Worm (Caenorhabditis elegans): Measurements from ENCODE around the gene str-18.

The str-18 gene

DNA sequence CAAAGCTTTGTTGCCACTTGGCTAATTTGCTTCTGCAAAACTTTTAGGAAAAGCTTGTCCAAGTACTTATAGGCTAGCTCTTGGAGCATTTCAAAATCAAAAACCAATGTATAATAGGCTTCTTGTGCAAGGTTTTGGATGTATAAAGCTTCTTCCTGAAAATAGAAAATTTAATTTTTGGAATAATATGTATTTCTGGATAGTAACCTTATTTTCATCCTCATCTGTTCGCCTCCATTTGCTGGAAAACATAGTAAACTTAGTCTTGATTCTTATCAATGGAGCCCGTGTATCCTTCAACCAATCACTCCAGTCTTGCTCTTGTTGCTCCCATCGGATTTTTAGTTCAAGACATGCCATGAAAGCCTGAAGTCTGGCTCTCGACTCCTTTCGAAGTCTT is 25.1 kb downstream of the str-18 start, which contains the start of gene Y6E2A.4:
Gene Y6E2A.4, minus strand, starts transcription at position 101 of the 400 bp plus-strand sequence.
- TF ChIP-seq drap-1 (GFP tag; optimal IDR thresholded peaks at IDR 0.05) (no peak), nhr-28 (tag; optimal IDR thresholded peaks at IDR 0.05) (no peak), nhr-2 (tag; optimal IDR thresholded peaks at IDR 0.05) (no peak), ceh-83 (GFP tag; optimal IDR thresholded peaks at IDR 0.05) (no peak)

- TF ChIP-seq sptf-1 (tag; optimal IDR thresholded peaks at IDR 0.05) = no peak
These were observed 26.1 kb downstream of the str-18 start for ce11 chrV:15715636-15716035.

DNA sequence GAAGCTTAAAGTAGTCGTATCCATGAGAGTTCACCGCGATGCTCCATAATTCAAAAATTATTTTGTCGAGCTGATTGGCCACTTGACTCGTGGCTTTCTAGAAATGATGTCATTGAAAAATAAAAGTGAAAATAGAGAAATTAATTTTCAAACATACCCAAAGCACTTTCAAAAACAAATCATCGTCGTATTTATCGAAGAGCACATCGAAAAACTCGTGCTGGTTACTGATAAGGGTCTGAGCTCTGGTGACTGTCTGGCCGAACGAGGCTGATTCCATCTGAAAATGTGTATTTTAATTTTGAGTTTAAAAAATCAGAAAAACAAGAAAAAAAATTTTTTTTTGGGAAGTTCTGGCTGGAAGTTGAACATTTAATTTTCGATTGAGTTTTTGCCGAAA is 29.4 kb downstream of the str-18 start:
- no peak for TF ChIP-seq M03D4.4 (tag; optimal IDR thresholded peaks at IDR 0.05)
- TF ChIP-seq nhr-237 (tag; optimal IDR thresholded peaks at IDR 0.05) = no peak

DNA sequence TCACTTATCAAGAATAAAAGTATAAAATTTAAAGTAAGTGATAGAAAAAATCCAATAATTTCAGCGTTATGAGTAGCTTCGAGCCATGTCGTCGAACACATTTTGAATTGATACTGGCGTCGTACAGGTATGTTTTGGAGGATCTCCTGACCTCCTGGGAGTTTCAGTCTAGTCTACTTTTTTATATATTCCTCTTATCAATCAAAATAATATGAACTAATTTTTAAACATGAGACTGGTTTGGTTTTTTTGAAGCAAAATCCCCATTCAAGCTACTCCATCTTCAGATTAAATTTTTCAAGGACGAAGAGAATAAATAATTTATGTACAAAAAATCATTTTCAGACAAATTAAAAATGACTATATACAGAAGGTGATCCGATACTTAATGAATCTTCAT is 29.9 kb downstream of the str-18 start, which contains the start of gene str-101:
Gene str-101, minus strand, starts transcription at position 101 of the 400 bp plus-strand sequence.
- no peak for TF ChIP-seq blmp-1 (tag; optimal IDR thresholded peaks at IDR 0.05)
- no peak for TF ChIP-seq ztf-11 (tag; optimal IDR thresholded peaks at IDR 0.05)
- TF ChIP-seq ceh-39 (tag; optimal IDR thresholded peaks at IDR 0.05) = no peak
- no peak for TF ChIP-seq mab-5 (tag; optimal IDR thresholded peaks at IDR 0.05)

DNA sequence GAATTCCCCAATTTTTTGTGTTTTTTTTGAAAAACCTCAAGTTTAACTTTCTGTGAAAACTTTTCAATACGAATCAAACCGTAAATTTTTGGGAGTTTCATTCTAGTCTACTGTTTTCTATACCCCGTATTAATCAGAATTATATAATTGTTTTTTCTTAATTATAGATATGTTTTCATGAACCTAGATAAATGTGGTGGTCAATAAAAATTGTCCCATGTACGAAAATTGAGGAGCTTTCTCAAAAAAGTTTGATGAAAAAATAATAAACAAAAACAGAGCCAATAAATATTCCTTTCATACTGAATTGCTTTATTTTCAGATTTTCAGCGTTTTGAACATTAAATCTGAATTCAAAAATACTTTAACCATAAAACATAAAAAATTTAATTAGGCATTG is 31.4 kb downstream of the str-18 start, which contains the start of gene Y6E2A.1:
Gene Y6E2A.1, minus strand, starts transcription at position 101 of the 400 bp plus-strand sequence.
- TF ChIP-seq mep-1 (tag; optimal IDR thresholded peaks at IDR 0.05) (no peak), M03D4.4 (tag; optimal IDR thresholded peaks at IDR 0.05) (no peak), pha-4 (tag; optimal IDR thresholded peaks at IDR 0.05) (no peak), lin-13 (tag; optimal IDR thresholded peaks at IDR 0.05) (no peak), snpc-4 (tag; optimal IDR thresholded peaks at IDR 0.05) (no peak), drap-1 (GFP tag; optimal IDR thresholded peaks at IDR 0.05) (no peak), hlh-1 (tag; optimal IDR thresholded peaks at IDR 0.05) (no peak), mls-2 (tag; optimal IDR thresholded peaks at IDR 0.05) (no peak), flh-1 (GFP tag; optimal IDR thresholded peaks at IDR 0.05) (no peak)

DNA sequence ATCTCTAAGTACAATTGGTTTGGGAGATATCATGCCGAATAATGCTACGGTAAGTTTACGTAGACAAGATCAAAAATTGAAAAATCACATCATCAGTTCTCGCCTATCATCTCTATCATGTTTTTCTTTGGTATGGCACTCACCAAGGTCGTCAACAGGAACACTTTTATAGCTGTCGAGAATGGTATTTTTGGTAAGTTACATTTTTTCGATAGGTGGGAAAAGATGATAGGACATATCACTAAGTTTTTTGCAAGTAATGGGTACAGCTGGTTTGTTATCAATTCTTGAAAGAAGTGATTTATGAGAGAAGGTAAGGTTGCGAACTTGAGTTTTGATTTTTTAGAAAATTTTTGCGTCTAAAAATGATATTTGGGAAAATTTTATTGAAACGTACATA is 33.8 kb downstream of the str-18 start:
- TF ChIP-seq tbx-8 (GFP tag; optimal IDR thresholded peaks at IDR 0.05) = no peak

ce11 chrV:15704745-15705144 is 37.0 kb downstream of the str-18 start, which contains the start of gene twk-34:
Gene twk-34 (plus strand): TSS chrV:15704960.
- TF ChIP-seq ztf-11 (tag; optimal IDR thresholded peaks at IDR 0.05) = no peak
- no peak for TF ChIP-seq lsy-2 (tag; optimal IDR thresholded peaks at IDR 0.05)
- TF ChIP-seq nhr-12 (tag; optimal IDR thresholded peaks at IDR 0.05) = no peak
- no peak for TF ChIP-seq sptf-1 (tag; optimal IDR thresholded peaks at IDR 0.05)
- TF ChIP-seq ceh-83 (GFP tag; optimal IDR thresholded peaks at IDR 0.05) = no peak
- no peak for TF ChIP-seq pha-4 (tag; optimal IDR thresholded peaks at IDR 0.05)
- TF ChIP-seq elt-3 (tag; optimal IDR thresholded peaks at IDR 0.05) = no peak
- no peak for TF ChIP-seq drap-1 (GFP tag; optimal IDR thresholded peaks at IDR 0.05)
- TF ChIP-seq M03D4.4 (tag; optimal IDR thresholded peaks at IDR 0.05) = no peak
- TF ChIP-seq nhr-28 (tag; optimal IDR thresholded peaks at IDR 0.05) = no peak
- TF ChIP-seq mab-5 (tag; optimal IDR thresholded peaks at IDR 0.05) = no peak
- TF ChIP-seq ces-1 (GFP tag; optimal IDR thresholded peaks at IDR 0.05) = no peak
- no peak for TF ChIP-seq tbx-8 (GFP tag; optimal IDR thresholded peaks at IDR 0.05)

DNA sequence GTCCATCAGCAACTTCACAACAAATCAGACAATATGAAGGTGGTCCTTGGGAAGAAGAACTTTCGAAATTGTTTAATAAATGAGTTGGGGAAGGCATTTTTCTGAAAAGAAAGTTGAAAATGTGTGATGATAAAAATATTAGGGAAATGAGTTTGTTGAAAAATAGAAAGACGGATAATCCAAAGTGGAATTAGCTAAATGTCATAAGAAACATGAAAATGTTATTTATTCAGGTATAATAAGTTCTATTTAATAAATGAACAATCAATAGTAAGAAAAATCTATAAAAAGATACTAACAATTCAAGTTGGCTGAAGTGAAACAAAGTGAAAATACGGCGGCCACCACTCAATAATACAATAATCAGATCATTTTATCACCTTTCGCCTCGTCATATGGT is 39.5 kb downstream of the str-18 start, which contains the start of gene nhr-53:
Gene nhr-53, minus strand, starts transcription at position 101 of the 400 bp plus-strand sequence.
- TF ChIP-seq flh-1 (GFP tag; optimal IDR thresholded peaks at IDR 0.05) = no peak
- TF ChIP-seq lin-13 (tag; optimal IDR thresholded peaks at IDR 0.05) = no peak
- TF ChIP-seq hlh-1 (tag; optimal IDR thresholded peaks at IDR 0.05) = no peak
- TF ChIP-seq ces-1 (GFP tag; optimal IDR thresholded peaks at IDR 0.05) = no peak
- no peak for TF ChIP-seq nhr-2 (tag; optimal IDR thresholded peaks at IDR 0.05)
- TF ChIP-seq unc-120 (tag; optimal IDR thresholded peaks at IDR 0.05; ENCODE audit: poor library complexity, severe bottlenecking) = no peak
- TF ChIP-seq snpc-4 (tag; optimal IDR thresholded peaks at IDR 0.05) = no peak
- TF ChIP-seq mls-2 (tag; optimal IDR thresholded peaks at IDR 0.05) = no peak
- no peak for TF ChIP-seq cnd-1 (tag; optimal IDR thresholded peaks at IDR 0.05)
- no peak for TF ChIP-seq sem-2 (GFP tag; optimal IDR thresholded peaks at IDR 0.05)
- TF ChIP-seq zip-8 (tag; optimal IDR thresholded peaks at IDR 0.05) = no peak
- TF ChIP-seq lsy-2 (tag; optimal IDR thresholded peaks at IDR 0.05) = no peak
- no peak for TF ChIP-seq sptf-1 (tag; optimal IDR thresholded peaks at IDR 0.05)
- TF ChIP-seq blmp-1 (tag; optimal IDR thresholded peaks at IDR 0.05) = no peak
- no peak for TF ChIP-seq ztf-11 (tag; optimal IDR thresholded peaks at IDR 0.05)
- TF ChIP-seq ceh-39 (tag; optimal IDR thresholded peaks at IDR 0.05) = no peak
- TF ChIP-seq elt-3 (tag; optimal IDR thresholded peaks at IDR 0.05) = no peak
